Worm (Caenorhabditis elegans) whole organism, young adult: ENCODE data around the gene vps-53.

Experiments used
- B0035.1 ChIP-seq: sonication (generic microtip); optimal IDR thresholded peaks from 2 replicates; lab custom pipeline; 2016; ENCODE audit warnings: missing genetic modification characterization, mild to moderate bottlenecking, missing compliant biosample characterization, missing genotype, missing genetic modification reagents
- B0261.1 ChIP-seq: sonication (generic microtip); optimal IDR thresholded peaks from 2 replicates; lab custom pipeline; 2016; ENCODE audit warnings: mild to moderate bottlenecking, missing genetic modification characterization, moderate library complexity, missing compliant biosample characterization
- F22D6.2 ChIP-seq: sonication (generic microtip); optimal IDR thresholded peaks from 2 replicates; lab custom pipeline; 2016; ENCODE audit warnings: mild to moderate bottlenecking, missing genetic modification characterization, missing compliant biosample characterization
- F33H1.4 ChIP-seq: fragments of 200-800 bp; sonication (Bioruptor generic); IDR thresholded peaks from 2 replicates; pipeline ENCODE4 v1.3.6; 2022; ENCODE audit warnings: missing genetic modification reagents, missing genetic modification characterization, missing compliant biosample characterization
- F37B4.10 ChIP-seq: fragments of 200-800 bp; sonication (Bioruptor generic); IDR thresholded peaks from 2 replicates; pipeline ENCODE4 v1.3.6; 2022; ENCODE audit warnings: missing genetic modification characterization, missing compliant biosample characterization
- F52B5.7 ChIP-seq: sonication (generic microtip); optimal IDR thresholded peaks from 2 replicates; lab custom pipeline; 2016; ENCODE audit warnings: mild to moderate bottlenecking, missing genetic modification characterization, missing compliant biosample characterization
- F55B11.4 ChIP-seq: sonication (generic microtip); optimal IDR thresholded peaks from 2 replicates; lab custom pipeline; 2016; ENCODE audit warnings: missing compliant biosample characterization, missing genetic modification characterization, borderline replicate concordance; ENCODE audit not compliant: insufficient read depth
- T07F8.4 ChIP-seq: sonication (generic microtip); optimal IDR thresholded peaks from 2 replicates; lab custom pipeline; 2016; ENCODE audit warnings: mild to moderate bottlenecking, missing genetic modification characterization, moderate library complexity, missing compliant biosample characterization
- Y67H2A.10 ChIP-seq: fragments of 200-800 bp; sonication (Bioruptor generic); conservative IDR thresholded peaks from 2 replicates; pipeline ENCODE4 v1.3.6; 2022; ENCODE audit warnings: missing genetic modification reagents, missing genetic modification characterization, missing compliant biosample characterization
- Y95B8A.8 ChIP-seq: fragments of 200-800 bp; sonication (Bioruptor generic); IDR thresholded peaks from 2 replicates; pipeline ENCODE4 v1.3.6; 2022; ENCODE audit warnings: missing genetic modification reagents, missing genetic modification characterization, missing compliant biosample characterization
- ZK185.1 ChIP-seq: sonication (generic microtip); optimal IDR thresholded peaks from 2 replicates; lab custom pipeline; 2016; ENCODE audit warnings: mild to moderate bottlenecking, missing genetic modification characterization, missing compliant biosample characterization; ENCODE audit not compliant: poor library complexity, severe bottlenecking
- akir-1 ChIP-seq: fragments of 200-800 bp; sonication (Bioruptor generic); optimal IDR thresholded peaks from 2 replicates; lab custom pipeline; 2018; ENCODE audit warnings: mild to moderate bottlenecking, missing genetic modification characterization, moderate library complexity, missing compliant biosample characterization
- ama-1 ChIP-seq, 3 experiments: fragments of 150-350 bp in 1 of 3; sonication (generic microtip) in 2 of 3; optimal IDR thresholded peaks; 2 replicates each; lab custom pipeline; 2014 to 2018; ENCODE audit warnings: missing biosample characterization in 2 of 3, missing genetic modification characterization in 2 of 3, missing genetic modification reagents in 2 of 3
- atf-7 ChIP-seq: sonication (generic microtip); optimal IDR thresholded peaks from 2 replicates; lab custom pipeline; 2017; ENCODE audit warnings: mild to moderate bottlenecking, missing genetic modification characterization, missing compliant biosample characterization
- athp-1 ChIP-seq: sonication (generic microtip); optimal IDR thresholded peaks from 2 replicates; lab custom pipeline; 2017; ENCODE audit warnings: mild to moderate bottlenecking, missing genetic modification characterization, missing compliant biosample characterization
- attf-6 ChIP-seq: fragments of 200-800 bp; sonication (Bioruptor generic); IDR thresholded peaks from 2 replicates; pipeline ENCODE4 v1.3.6; 2022; ENCODE audit warnings: missing genetic modification reagents, missing genetic modification characterization, missing compliant biosample characterization
- bed-1 ChIP-seq: fragments of 200-800 bp; sonication (Bioruptor generic); IDR thresholded peaks from 2 replicates; pipeline ENCODE4 v1.3.6; 2022; ENCODE audit warnings: missing genetic modification reagents, missing genetic modification characterization, missing compliant biosample characterization
- ceh-100 ChIP-seq: fragments of 200-800 bp; sonication (Bioruptor generic); IDR thresholded peaks from 2 replicates; pipeline ENCODE4 v1.3.6; 2022; ENCODE audit warnings: missing genetic modification reagents, missing genetic modification characterization, missing compliant biosample characterization
- ceh-91 ChIP-seq: fragments of 200-800 bp; sonication (Bioruptor generic); IDR thresholded peaks from 2 replicates; pipeline ENCODE4 v1.3.6; 2022; ENCODE audit warnings: missing genetic modification reagents, missing genetic modification characterization, missing compliant biosample characterization
- die-1 ChIP-seq: sonication (generic microtip); optimal IDR thresholded peaks from 2 replicates; lab custom pipeline; 2016; ENCODE audit warnings: missing genotype, mild to moderate bottlenecking, missing genetic modification characterization, missing compliant biosample characterization
- dpff-1 ChIP-seq: sonication (generic microtip); optimal IDR thresholded peaks from 2 replicates; lab custom pipeline; 2017; ENCODE audit warnings: mild to moderate bottlenecking, missing genetic modification characterization, missing compliant biosample characterization
- efl-1 ChIP-seq: fragments of 150-350 bp; optimal IDR thresholded peaks from 2 replicates; lab custom pipeline; 2014; ENCODE audit warnings: missing biosample characterization, missing genetic modification reagents, missing genetic modification characterization
- egl-18 ChIP-seq: fragments of 200-800 bp; sonication (Bioruptor generic); IDR thresholded peaks from 2 replicates; pipeline ENCODE4 v1.3.6; 2022; ENCODE audit warnings: missing genetic modification reagents, missing genetic modification characterization, missing compliant biosample characterization
- gei-17 ChIP-seq: fragments of 200-800 bp; sonication (Bioruptor generic); optimal IDR thresholded peaks from 2 replicates; lab custom pipeline; 2018; ENCODE audit warnings: mild to moderate bottlenecking, missing genetic modification characterization, missing compliant biosample characterization
- him-1 ChIP-seq: sonication (generic microtip); optimal IDR thresholded peaks from 2 replicates; lab custom pipeline; 2016; ENCODE audit warnings: missing genotype, missing genetic modification reagents, missing genetic modification characterization, missing compliant biosample characterization
- hlh-12 ChIP-seq: sonication (generic microtip); optimal IDR thresholded peaks from 2 replicates; lab custom pipeline; 2016; ENCODE audit warnings: missing genetic modification characterization, missing compliant biosample characterization
- hlh-26 ChIP-seq: fragments of 200-800 bp; sonication (Bioruptor generic); conservative IDR thresholded peaks from 2 replicates; pipeline ENCODE4 v1.3.6; 2022; ENCODE audit warnings: missing genetic modification reagents, missing genetic modification characterization, missing compliant biosample characterization
- hmg-1.2 ChIP-seq: fragments of 200-800 bp; sonication (Bioruptor generic); IDR thresholded peaks from 2 replicates; pipeline ENCODE4 v1.3.6; 2022; ENCODE audit warnings: missing genetic modification reagents, missing genetic modification characterization, missing compliant biosample characterization
- hsf-1 ChIP-seq: fragments of 200-800 bp; sonication (Bioruptor generic); IDR thresholded peaks from 2 replicates; pipeline ENCODE4 v1.3.6; 2022; ENCODE audit warnings: missing genetic modification reagents, missing genetic modification characterization, missing compliant biosample characterization
- lin-26 ChIP-seq: fragments of 200-800 bp; sonication (Bioruptor generic); IDR thresholded peaks from 2 replicates; pipeline ENCODE4 v1.3.6; 2022; ENCODE audit warnings: missing genetic modification reagents, missing genetic modification characterization, missing compliant biosample characterization
- lin-54 ChIP-seq: fragments of 200-800 bp; sonication (Bioruptor generic); optimal IDR thresholded peaks from 2 replicates; lab custom pipeline; 2018; ENCODE audit warnings: mild to moderate bottlenecking, missing genetic modification characterization, missing compliant biosample characterization
- lsl-1 ChIP-seq: fragments of 200-800 bp; sonication (Bioruptor generic); optimal IDR thresholded peaks from 2 replicates; lab custom pipeline; 2018; ENCODE audit warnings: mild to moderate bottlenecking, missing genetic modification characterization, moderate library complexity, missing compliant biosample characterization
- lsy-27 ChIP-seq: sonication (generic microtip); optimal IDR thresholded peaks from 2 replicates; lab custom pipeline; 2017; ENCODE audit warnings: missing genetic modification characterization, mild to moderate bottlenecking, missing compliant biosample characterization, antibody characterized with exemption, missing genotype, borderline replicate concordance; ENCODE audit not compliant: insufficient read depth
- madf-8 ChIP-seq: fragments of 200-800 bp; sonication (Bioruptor generic); conservative IDR thresholded peaks from 2 replicates; pipeline ENCODE4 v1.3.6; 2022; ENCODE audit warnings: missing genetic modification reagents, missing genetic modification characterization, missing compliant biosample characterization
- mxl-1 ChIP-seq: sonication (generic microtip); optimal IDR thresholded peaks from 2 replicates; lab custom pipeline; 2016; ENCODE audit warnings: missing genetic modification characterization, missing compliant biosample characterization
- nhr-120 ChIP-seq: fragments of 200-800 bp; sonication (Bioruptor generic); IDR thresholded peaks from 2 replicates; pipeline ENCODE4 v1.3.6; 2022; ENCODE audit warnings: missing genetic modification characterization, missing compliant biosample characterization
- nhr-179 ChIP-seq: sonication (generic microtip); optimal IDR thresholded peaks from 2 replicates; lab custom pipeline; 2016; ENCODE audit warnings: mild to moderate bottlenecking, missing genetic modification characterization, missing compliant biosample characterization
- nhr-27 ChIP-seq: fragments of 200-800 bp; sonication (Bioruptor generic); optimal IDR thresholded peaks from 2 replicates; lab custom pipeline; 2018; ENCODE audit warnings: mild to moderate bottlenecking, missing genetic modification characterization, moderate library complexity, missing compliant biosample characterization
- nhr-80 ChIP-seq: sonication (generic microtip); optimal IDR thresholded peaks from 2 replicates; lab custom pipeline; 2016; ENCODE audit warnings: missing genetic modification characterization, missing compliant biosample characterization
- rcor-1 ChIP-seq: fragments of 200-800 bp; sonication (Bioruptor generic); IDR thresholded peaks from 2 replicates; pipeline ENCODE4 v1.3.6; 2022; ENCODE audit warnings: missing genetic modification reagents, missing genetic modification characterization, missing compliant biosample characterization
- rec-8 ChIP-seq, 2 experiments: sonication (generic microtip); optimal IDR thresholded peaks; 2 replicates each; lab custom pipeline; 2016; ENCODE audit warnings: mild to moderate bottlenecking in 2 of 2, missing genetic modification characterization in 2 of 2, missing genetic modification reagents in 2 of 2, missing genotype in 2 of 2, missing biosample characterization in 1 of 2, missing compliant biosample characterization in 1 of 2, moderate library complexity in 1 of 2
- repo-1 ChIP-seq: sonication (generic microtip); optimal IDR thresholded peaks from 2 replicates; lab custom pipeline; 2017; ENCODE audit warnings: mild to moderate bottlenecking, missing genetic modification characterization, missing compliant biosample characterization
- snpc-3.4 ChIP-seq: sonication (generic microtip); optimal IDR thresholded peaks from 2 replicates; lab custom pipeline; 2017; ENCODE audit warnings: missing genetic modification characterization, mild to moderate bottlenecking, missing compliant biosample characterization, antibody characterized with exemption, moderate library complexity, missing genotype, missing genetic modification reagents
- tbx-9 ChIP-seq: sonication (generic microtip); optimal IDR thresholded peaks from 2 replicates; lab custom pipeline; 2016; ENCODE audit warnings: borderline replicate concordance, missing genetic modification characterization, inconsistent platforms, missing compliant biosample characterization
- tlf-1 ChIP-seq: fragments of 200-800 bp; sonication (Bioruptor generic); optimal IDR thresholded peaks from 2 replicates; lab custom pipeline; 2018; ENCODE audit warnings: mild to moderate bottlenecking, missing genetic modification characterization, missing compliant biosample characterization
- unc-130 ChIP-seq: sonication (generic microtip); optimal IDR thresholded peaks from 2 replicates; lab custom pipeline; 2016; ENCODE audit warnings: missing genetic modification reagents, missing genetic modification characterization, missing compliant biosample characterization
- xnd-1 ChIP-seq: sonication (generic microtip); optimal IDR thresholded peaks from 2 replicates; lab custom pipeline; 2016; ENCODE audit warnings: missing genotype, missing genetic modification reagents, missing genetic modification characterization, missing compliant biosample characterization
- ztf-26 ChIP-seq: sonication (generic microtip); optimal IDR thresholded peaks from 2 replicates; lab custom pipeline; 2017; ENCODE audit warnings: missing genetic modification characterization, missing compliant biosample characterization
- ztf-6 ChIP-seq: fragments of 200-800 bp; sonication (Bioruptor generic); IDR thresholded peaks from 2 replicates; pipeline ENCODE4 v1.3.6; 2022; ENCODE audit warnings: missing genetic modification reagents, missing genetic modification characterization, missing compliant biosample characterization

vps-53 gene

ce11 chrIII:9783133-9783590, 25.8 kb upstream of the vps-53 start (continued):
- no peak for TF ChIP-seq hlh-26 (GFP tag; lab: Robert Waterston, UW)
- TF ChIP-seq rcor-1 (GFP tag; lab: Robert Waterston, UW), result no peak
- TF ChIP-seq egl-18 (GFP tag; lab: Robert Waterston, UW), result no peak
- TF ChIP-seq nhr-120, result no peak
- no peak for TF ChIP-seq rec-8 (tag; optimal IDR thresholded peaks at IDR 0.05; lab: Kevin White, UChicago)
- TF ChIP-seq ceh-91, result no peak
- TF ChIP-seq nhr-80, result no peak
- no peak for TF ChIP-seq T07F8.4 (tag; lab: Kevin White, UChicago)
- TF ChIP-seq ztf-6 (GFP tag; lab: Robert Waterston, UW), result no peak
- TF ChIP-seq B0261.1 (tag; lab: Kevin White, UChicago), result no peak
- no peak for TF ChIP-seq athp-1
- no peak for TF ChIP-seq nhr-27 (tag; lab: Kevin White, UChicago)
- TF ChIP-seq unc-130, result no peak
- no peak for TF ChIP-seq F22D6.2 (tag; lab: Kevin White, UChicago)
- 0 out of 2 replicates have a peak, but pooled peaks have one; percentile 14 for TF ChIP-seq bed-1
- TF ChIP-seq F52B5.7, result no peak
- peak; percentile 42 for TF ChIP-seq tlf-1
- no peak for TF ChIP-seq lsy-27 (tag; lab: Kevin White, UChicago)
- TF ChIP-seq atf-7 (tag; lab: Kevin White, UChicago), result peak; percentile 61
- no peak for TF ChIP-seq tbx-9
- TF ChIP-seq ceh-100 (GFP tag; lab: Robert Waterston, UW), result no peak; the same call in 1 of the 2 replicates
- TF ChIP-seq mxl-1 (tag; lab: Kevin White, UChicago), result no peak
- TF ChIP-seq lin-26 (GFP tag; lab: Robert Waterston, UW), result no peak
- no peak for TF ChIP-seq ztf-26
- TF ChIP-seq lsl-1 (GFP tag; lab: Kevin White, UChicago), result no peak
- TF ChIP-seq efl-1 (GFP tag; lab: Kevin White, UChicago), result no peak
- no peak for TF ChIP-seq hlh-12 (tag; lab: Kevin White, UChicago)
- no peak for TF ChIP-seq him-1 (tag; lab: Kevin White, UChicago)
- peak; percentile 7 for TF ChIP-seq B0035.1 (tag; lab: Kevin White, UChicago)
- TF ChIP-seq F55B11.4 (tag; lab: Kevin White, UChicago), result no peak
- TF ChIP-seq madf-8, result no peak
- TF ChIP-seq F33H1.4 (GFP tag; lab: Robert Waterston, UW), result no peak
- TF ChIP-seq die-1 (tag; lab: Kevin White, UChicago), result no peak
- no peak for TF ChIP-seq ama-1 (optimal IDR thresholded peaks at IDR 0.05; lab: Kevin White, UChicago)
- no peak for TF ChIP-seq ama-1 (GFP tag; optimal IDR thresholded peaks at IDR 0.05; lab: Kevin White, UChicago)
- TF ChIP-seq repo-1 (tag; lab: Kevin White, UChicago), result peak; percentile 81
- TF ChIP-seq ZK185.1 (tag; lab: Kevin White, UChicago), result no peak
- no peak for TF ChIP-seq attf-6 (GFP tag; lab: Robert Waterston, UW)
- no peak for TF ChIP-seq F37B4.10
- TF ChIP-seq Y95B8A.8 (GFP tag; lab: Robert Waterston, UW), result no peak; the same call in 1 of the 2 replicates
- no peak for TF ChIP-seq xnd-1
- no peak for TF ChIP-seq snpc-3.4 (tag; lab: Kevin White, UChicago)
- no peak for TF ChIP-seq nhr-179 (tag; lab: Kevin White, UChicago)
- peak; percentile 3 for TF ChIP-seq gei-17 (GFP tag; lab: Kevin White, UChicago)
- TF ChIP-seq akir-1 (GFP tag; lab: Kevin White, UChicago), result no peak
- peak; percentile 22; the same call in 1 of the 2 replicates for TF ChIP-seq hmg-1.2 (GFP tag; lab: Robert Waterston, UW)
- TF ChIP-seq hsf-1 (GFP tag; lab: Robert Waterston, UW), result 0 out of 2 replicates have a peak, but pooled peaks have one; percentile 54
- no peak for TF ChIP-seq dpff-1 (tag; lab: Kevin White, UChicago)
- TF ChIP-seq lin-54, result no peak
- TF ChIP-seq Y67H2A.10, result no peak
